Fruit fly (Drosophila melanogaster) whole organism, prepupa: ENCODE results near the gene trol.

Experiments used
- CG3032 ChIP-seq: fragments of 200-800 bp; optimal IDR thresholded peaks from 2 replicates; lab custom pipeline; 2019; ENCODE audit warnings: missing biosample characterization, mild to moderate bottlenecking, missing genetic modification characterization, moderate library complexity
- CG6163 ChIP-seq: fragments of 200-800 bp; sonication (Bioruptor generic); IDR thresholded peaks from 3 replicates; pipeline ENCODE4 v1.3.6; 2022; ENCODE audit warnings: missing biosample characterization, missing genetic modification characterization
- CG6854 ChIP-seq: fragments of 200-800 bp; sonication (Bioruptor generic); optimal IDR thresholded peaks from 2 replicates; lab custom pipeline; 2017; ENCODE audit warnings: missing biosample characterization, mild to moderate bottlenecking, missing genetic modification characterization
- Eip78C ChIP-seq: fragments of 200-800 bp; sonication (Bioruptor generic); peaks from one replicate; lab custom pipeline; 2016; ENCODE audit warnings: missing biosample characterization, missing genetic modification characterization
- Ets96B ChIP-seq: fragments of 200-800 bp; optimal IDR thresholded peaks from 2 replicates; lab custom pipeline; 2019; ENCODE audit warnings: missing biosample characterization, mild to moderate bottlenecking, missing genetic modification characterization, moderate library complexity
- fkh ChIP-seq: fragments of 200-800 bp; sonication (Bioruptor generic); optimal IDR thresholded peaks from 3 replicates; lab custom pipeline; 2017; ENCODE audit warnings: missing biosample characterization, mild to moderate bottlenecking, missing genetic modification characterization, moderate library complexity

- TF ChIP-seq Ets96B (tag; lab: Kevin White, UChicago) (no peak), CG6163 (no peak), CG6854 (GFP tag; lab: Kevin White, UChicago) (no peak), Eip78C (no peak), fkh (no peak), CG3032 (tag; lab: Kevin White, UChicago) (no peak)
Measured at dm6 chrX:2538387-2538786, 6.8 kb downstream of the trol start.
